Fruit fly (Drosophila melanogaster) whole organism, prepupa: Measurements from ENCODE around the gene CG14969.

Experiments
- Blimp-1 ChIP-seq: fragments of 200-800 bp; sonication (Bioruptor generic); optimal IDR thresholded peaks from 3 replicates; lab custom pipeline; 2017; ENCODE audit warnings: missing biosample characterization, missing genetic modification characterization, mild to moderate bottlenecking, moderate library complexity, missing genetic modification reagents
- CG10631 ChIP-seq: fragments of 200-800 bp; sonication (Bioruptor generic); optimal IDR thresholded peaks from 2 replicates; lab custom pipeline; 2016; ENCODE audit warnings: missing biosample characterization, missing genetic modification characterization
- CG10669 ChIP-seq: fragments of 200-800 bp; sonication (Bioruptor generic); optimal IDR thresholded peaks from 3 replicates; lab custom pipeline; 2018; ENCODE audit warnings: missing biosample characterization, mild to moderate bottlenecking, missing genetic modification characterization, moderate library complexity
- CG11294 ChIP-seq: fragments of 200-800 bp; sonication (Bioruptor generic); IDR thresholded peaks from 2 replicates; pipeline ENCODE4 v1.3.6; 2022; ENCODE audit warnings: missing biosample characterization, missing genetic modification characterization
- CG11902 ChIP-seq: fragments of 200-800 bp; sonication (Bioruptor generic); optimal IDR thresholded peaks from 3 replicates; lab custom pipeline; 2016; ENCODE audit warnings: missing biosample characterization, missing genetic modification characterization
- CG15336 ChIP-seq: fragments of 200-800 bp; sonication (Bioruptor generic); IDR thresholded peaks from 2 replicates; pipeline ENCODE4 v1.3.6; 2022; ENCODE audit warnings: missing biosample characterization, missing genetic modification characterization
- CG1621 ChIP-seq: fragments of 200-800 bp; sonication (Bioruptor generic); optimal IDR thresholded peaks from 3 replicates; lab custom pipeline; 2018; ENCODE audit warnings: missing biosample characterization, mild to moderate bottlenecking, missing genetic modification characterization
- CG3032 ChIP-seq: fragments of 200-800 bp; optimal IDR thresholded peaks from 2 replicates; lab custom pipeline; 2019; ENCODE audit warnings: missing biosample characterization, mild to moderate bottlenecking, missing genetic modification characterization, moderate library complexity
- CG31627 ChIP-seq: fragments of 200-800 bp; sonication (Bioruptor generic); optimal IDR thresholded peaks from 3 replicates; lab custom pipeline; 2016; ENCODE audit warnings: missing biosample characterization, missing genetic modification characterization
- CG32006 ChIP-seq: fragments of 200-800 bp; sonication (Bioruptor generic); optimal IDR thresholded peaks from 3 replicates; lab custom pipeline; 2017; ENCODE audit warnings: missing biosample characterization, mild to moderate bottlenecking, missing genetic modification characterization
- CG34406 ChIP-seq: fragments of 200-800 bp; sonication (Bioruptor generic); optimal IDR thresholded peaks from 3 replicates; lab custom pipeline; 2016; ENCODE audit warnings: missing biosample characterization, missing genetic modification characterization
- CG3919 ChIP-seq: fragments of 200-800 bp; sonication (Bioruptor generic); optimal IDR thresholded peaks from 3 replicates; lab custom pipeline; 2016; ENCODE audit warnings: missing biosample characterization, missing genetic modification characterization
- CG6163 ChIP-seq: fragments of 200-800 bp; sonication (Bioruptor generic); IDR thresholded peaks from 3 replicates; pipeline ENCODE4 v1.3.6; 2022; ENCODE audit warnings: missing biosample characterization, missing genetic modification characterization
- CG6276 ChIP-seq: fragments of 200-800 bp; sonication (Bioruptor generic); optimal IDR thresholded peaks from 2 replicates; lab custom pipeline; 2017; ENCODE audit warnings: missing biosample characterization, mild to moderate bottlenecking, missing genetic modification characterization
- CG6792 ChIP-seq: fragments of 200-800 bp; sonication (Bioruptor generic); optimal IDR thresholded peaks from 3 replicates; lab custom pipeline; 2016; ENCODE audit warnings: missing biosample characterization, missing genetic modification characterization
- CG7368 ChIP-seq: fragments of 200-800 bp; sonication (Bioruptor generic); optimal IDR thresholded peaks from 3 replicates; lab custom pipeline; 2016; ENCODE audit warnings: missing biosample characterization, missing genetic modification characterization
- CG8319 ChIP-seq: fragments of 200-800 bp; sonication (Bioruptor generic); optimal IDR thresholded peaks from 3 replicates; lab custom pipeline; 2016; ENCODE audit warnings: missing biosample characterization, missing genetic modification characterization
- Eip75B ChIP-seq: fragments of 200-800 bp; sonication (Bioruptor generic); optimal IDR thresholded peaks from 3 replicates; lab custom pipeline; 2016; ENCODE audit warnings: missing biosample characterization, missing genetic modification characterization
- Eip93F ChIP-seq: fragments of 200-800 bp; sonication (Bioruptor generic); optimal IDR thresholded peaks from 2 replicates; lab custom pipeline; 2016; ENCODE audit warnings: missing biosample characterization, mild to moderate bottlenecking, missing genetic modification characterization
- Ets21C ChIP-seq: fragments of 200-800 bp; sonication (Bioruptor generic); optimal IDR thresholded peaks from 3 replicates; lab custom pipeline; 2016; ENCODE audit warnings: missing biosample characterization, missing genetic modification characterization
- Ets96B ChIP-seq: fragments of 200-800 bp; optimal IDR thresholded peaks from 2 replicates; lab custom pipeline; 2019; ENCODE audit warnings: missing biosample characterization, mild to moderate bottlenecking, missing genetic modification characterization, moderate library complexity
- Gug ChIP-seq: fragments of 200-800 bp; sonication (Bioruptor generic); IDR thresholded peaks from 2 replicates; pipeline ENCODE4 v1.3.6; 2022; ENCODE audit warnings: missing biosample characterization, missing genetic modification characterization
- Hr39 ChIP-seq: fragments of 200-800 bp; sonication (Bioruptor generic); optimal IDR thresholded peaks from 2 replicates; lab custom pipeline; 2016; ENCODE audit warnings: missing biosample characterization, missing genetic modification characterization
- Hr4 ChIP-seq: fragments of 200-800 bp; sonication (Bioruptor generic); optimal IDR thresholded peaks from 3 replicates; lab custom pipeline; 2016; ENCODE audit warnings: missing biosample characterization, missing genetic modification characterization
- Lpt ChIP-seq: fragments of 200-800 bp; sonication (Bioruptor generic); optimal IDR thresholded peaks from 3 replicates; lab custom pipeline; 2016; ENCODE audit warnings: missing biosample characterization, missing genetic modification characterization
- Met ChIP-seq: fragments of 200-800 bp; sonication (Bioruptor generic); optimal IDR thresholded peaks from 3 replicates; lab custom pipeline; 2016; ENCODE audit warnings: missing biosample characterization, missing genetic modification characterization
- OdsH ChIP-seq: fragments of 200-800 bp; sonication (Bioruptor generic); optimal IDR thresholded peaks from 3 replicates; lab custom pipeline; 2016; ENCODE audit warnings: missing biosample characterization, missing genetic modification characterization
- Smox ChIP-seq: fragments of 200-800 bp; sonication (Bioruptor generic); optimal IDR thresholded peaks from 3 replicates; lab custom pipeline; 2016; ENCODE audit warnings: missing biosample characterization, missing genetic modification characterization
- Sox102F ChIP-seq: fragments of 200-800 bp; sonication (Bioruptor generic); optimal IDR thresholded peaks from 2 replicates; lab custom pipeline; 2016; ENCODE audit warnings: missing biosample characterization, mild to moderate bottlenecking, missing genetic modification characterization
- Sox14 ChIP-seq: fragments of 200-800 bp; sonication (Bioruptor generic); optimal IDR thresholded peaks from 3 replicates; lab custom pipeline; 2016; ENCODE audit warnings: missing biosample characterization, missing genetic modification characterization
- Sox15 ChIP-seq: fragments of 200-800 bp; sonication (Bioruptor generic); optimal IDR thresholded peaks from 3 replicates; lab custom pipeline; 2016; ENCODE audit warnings: missing biosample characterization, missing genetic modification characterization
- achi ChIP-seq: fragments of 200-800 bp; sonication (Bioruptor generic); optimal IDR thresholded peaks from 3 replicates; lab custom pipeline; 2016; ENCODE audit warnings: missing biosample characterization, missing genetic modification characterization
- acj6 ChIP-seq: fragments of 200-800 bp; sonication (Bioruptor generic); optimal IDR thresholded peaks from 3 replicates; lab custom pipeline; 2016; ENCODE audit warnings: missing biosample characterization, missing genetic modification characterization
- cyc ChIP-seq: fragments of 200-800 bp; sonication (Bioruptor generic); optimal IDR thresholded peaks from 3 replicates; lab custom pipeline; 2016; ENCODE audit warnings: missing biosample characterization, missing genetic modification characterization
- dac ChIP-seq: fragments of 200-800 bp; sonication (Bioruptor generic); optimal IDR thresholded peaks from 2 replicates; lab custom pipeline; 2017; ENCODE audit warnings: missing biosample characterization, mild to moderate bottlenecking, missing genetic modification characterization
- dsx ChIP-seq: fragments of 200-800 bp; optimal IDR thresholded peaks from 3 replicates; lab custom pipeline; 2019; ENCODE audit warnings: missing biosample characterization, mild to moderate bottlenecking, missing genetic modification characterization, moderate library complexity; ENCODE audit not compliant: poor library complexity, severe bottlenecking
- eg ChIP-seq: fragments of 200-800 bp; sonication (Bioruptor generic); IDR thresholded peaks from 3 replicates; pipeline ENCODE4 v1.3.6; 2022; ENCODE audit warnings: missing biosample characterization, missing genetic modification characterization
- esn ChIP-seq: fragments of 200-800 bp; sonication (Bioruptor generic); optimal IDR thresholded peaks from 2 replicates; lab custom pipeline; 2016; ENCODE audit warnings: missing biosample characterization, mild to moderate bottlenecking, missing genetic modification characterization, moderate library complexity
- fd59A ChIP-seq: fragments of 200-800 bp; sonication (Bioruptor generic); optimal IDR thresholded peaks from 2 replicates; lab custom pipeline; 2017; ENCODE audit warnings: missing biosample characterization, mild to moderate bottlenecking, missing genetic modification characterization, missing genetic modification reagents
- fkh ChIP-seq: fragments of 200-800 bp; sonication (Bioruptor generic); optimal IDR thresholded peaks from 3 replicates; lab custom pipeline; 2017; ENCODE audit warnings: missing biosample characterization, mild to moderate bottlenecking, missing genetic modification characterization, moderate library complexity
- lz ChIP-seq: fragments of 200-800 bp; sonication (Bioruptor generic); optimal IDR thresholded peaks from 3 replicates; lab custom pipeline; 2016; ENCODE audit warnings: missing biosample characterization, missing genetic modification characterization
- net ChIP-seq: fragments of 200-800 bp; sonication (Bioruptor generic); optimal IDR thresholded peaks from 3 replicates; lab custom pipeline; 2016; ENCODE audit warnings: missing biosample characterization, missing genetic modification characterization
- pdm3 ChIP-seq: fragments of 200-800 bp; sonication (Bioruptor generic); optimal IDR thresholded peaks from 3 replicates; lab custom pipeline; 2016; ENCODE audit warnings: missing biosample characterization, missing genetic modification characterization
- salr ChIP-seq, 2 experiments: fragments of 200-800 bp; sonication (Bioruptor generic); optimal IDR thresholded peaks; 3 replicates each; lab custom pipeline; 2016 to 2018; ENCODE audit warnings: missing biosample characterization in 2 of 2, missing genetic modification characterization in 2 of 2, mild to moderate bottlenecking in 1 of 2
- ss ChIP-seq, 2 experiments: fragments of 200-800 bp; sonication (Bioruptor generic); optimal IDR thresholded peaks; 2 replicates in 1 of 2; 3 replicates in 1 of 2; lab custom pipeline; 2017 to 2018; ENCODE audit warnings: mild to moderate bottlenecking in 2 of 2, missing biosample characterization in 2 of 2, missing genetic modification characterization in 2 of 2, moderate library complexity in 1 of 2
- topi ChIP-seq: fragments of 200-800 bp; sonication (Bioruptor generic); optimal IDR thresholded peaks from 3 replicates; lab custom pipeline; 2016; ENCODE audit warnings: missing biosample characterization, missing genetic modification characterization
- vri ChIP-seq: fragments of 200-800 bp; sonication (Bioruptor generic); optimal IDR thresholded peaks from 3 replicates; lab custom pipeline; 2016; ENCODE audit warnings: missing biosample characterization, mild to moderate bottlenecking, missing genetic modification characterization

CG14969 gene

dm6 chr3L:3303087-3303526 is 31.7 kb downstream of the CG14969 start, which contains the start of gene CG14968 (continued):
- TF ChIP-seq CG34406 (GFP tag; lab: Kevin White, UChicago) (peak; percentile 97), CG1621 (tag; lab: Kevin White, UChicago) (peak; percentile 67), Hr39 (GFP tag; lab: Kevin White, UChicago) (peak; percentile 84), acj6 (GFP tag; lab: Kevin White, UChicago) (peak; percentile 95), CG11902 (peak; percentile 93), achi (GFP tag; lab: Kevin White, UChicago) (peak; percentile 95), CG3919 (GFP tag; lab: Kevin White, UChicago) (peak; percentile 97), vri (GFP tag; lab: Kevin White, UChicago) (peak; percentile 92), CG6276 (GFP tag; lab: Kevin White, UChicago) (peak; percentile 93), Ets21C (peak; percentile 83), CG7368 (GFP tag; lab: Kevin White, UChicago) (peak; percentile 91), CG6163 (peak; percentile 99), Blimp-1 (GFP tag; lab: Kevin White, UChicago) (peak; percentile 89), CG32006 (GFP tag; lab: Kevin White, UChicago) (peak; percentile 93), Eip93F (GFP tag; lab: Kevin White, UChicago) (peak; percentile 94), fkh (GFP tag; lab: Kevin White, UChicago) (peak; percentile 31), Hr4 (GFP tag; lab: Kevin White, UChicago) (peak; percentile 88), Lpt (peak; percentile 88), CG31627 (GFP tag; lab: Kevin White, UChicago) (peak; percentile 89), CG10669 (peak; percentile 93), dac (GFP tag; lab: Kevin White, UChicago) (peak; percentile 83), CG6792 (GFP tag; lab: Kevin White, UChicago) (peak; percentile 92), cyc (GFP tag; lab: Kevin White, UChicago) (peak; percentile 96), fd59A (peak; percentile 80)

dm6 chr3L:3301171-3301738 is 33.5 kb downstream of the CG14969 start:
- no peak for TF ChIP-seq CG8319
- TF ChIP-seq Ets96B (tag; lab: Kevin White, UChicago) = peak; percentile 4
- TF ChIP-seq ss (GFP tag; optimal IDR thresholded peaks at IDR 0.05; lab: Kevin White, UChicago) = no peak
- peak in 1 of 2 experiments; percentile 69 for TF ChIP-seq salr (GFP tag; optimal IDR thresholded peaks at IDR 0.05; lab: Kevin White, UChicago)
- TF ChIP-seq Met (GFP tag; lab: Kevin White, UChicago) = peak; percentile 32
- TF ChIP-seq Sox14 (GFP tag; lab: Kevin White, UChicago) = peak; percentile 45
- TF ChIP-seq CG10631 (GFP tag; lab: Kevin White, UChicago) = peak; percentile 29
- TF ChIP-seq Blimp-1 (GFP tag; lab: Kevin White, UChicago) = no peak
- peak; percentile 24 for TF ChIP-seq CG6792 (GFP tag; lab: Kevin White, UChicago)
- peak; percentile 83 for TF ChIP-seq CG15336
- TF ChIP-seq CG10669 = no peak
- peak; percentile 20 for TF ChIP-seq acj6 (GFP tag; lab: Kevin White, UChicago)
- peak; percentile 27 for TF ChIP-seq topi (GFP tag; lab: Kevin White, UChicago)
- peak; percentile 79; the same call in 2 of the 3 replicates for TF ChIP-seq eg (GFP tag; lab: Robert Waterston, UW)
- peak; percentile 14 for TF ChIP-seq Smox (GFP tag; lab: Kevin White, UChicago)
- peak; percentile 13 for TF ChIP-seq esn
- no peak for TF ChIP-seq Sox102F (GFP tag; lab: Kevin White, UChicago)
- TF ChIP-seq CG11294 (GFP tag; lab: Robert Waterston, UW) = peak; percentile 43; the same call in 1 of the 2 replicates
- peak; percentile 80 for TF ChIP-seq Hr4 (GFP tag; lab: Kevin White, UChicago)
- no peak for TF ChIP-seq cyc (GFP tag; lab: Kevin White, UChicago)
- peak; percentile 59 for TF ChIP-seq Gug
- TF ChIP-seq net (GFP tag; lab: Kevin White, UChicago) = peak; percentile 39
- peak; percentile 19 for TF ChIP-seq Eip75B (GFP tag; lab: Kevin White, UChicago)
- TF ChIP-seq achi (GFP tag; lab: Kevin White, UChicago) = peak; percentile 42
- TF ChIP-seq Eip93F (GFP tag; lab: Kevin White, UChicago) = no peak
- peak; percentile 52 for TF ChIP-seq pdm3 (GFP tag; lab: Kevin White, UChicago)
- no peak for TF ChIP-seq Sox15 (GFP tag; lab: Kevin White, UChicago)
- TF ChIP-seq dsx (GFP tag; lab: Kevin White, UChicago) = no peak
- TF ChIP-seq vri (GFP tag; lab: Kevin White, UChicago) = peak; percentile 66
- peak; percentile 17 for TF ChIP-seq lz (GFP tag; lab: Kevin White, UChicago)
- peak; percentile 16 for TF ChIP-seq Hr39 (GFP tag; lab: Kevin White, UChicago)
- no peak for TF ChIP-seq CG3032 (tag; lab: Kevin White, UChicago)
- TF ChIP-seq Lpt = peak; percentile 61
- TF ChIP-seq CG6276 (GFP tag; lab: Kevin White, UChicago) = peak; percentile 77
- TF ChIP-seq CG3919 (GFP tag; lab: Kevin White, UChicago) = peak; percentile 36
- peak; percentile 63 for TF ChIP-seq OdsH
